Worm (Caenorhabditis elegans): ENCODE measurements around the gene T19D12.5.

Gene T19D12.5

ce11 chrII:6681478-6681877, 45.4 kb upstream of the T19D12.5 start:
- no peak for TF ChIP-seq efl-3 (GFP tag; optimal IDR thresholded peaks at IDR 0.05)
- TF ChIP-seq elt-3 (tag; optimal IDR thresholded peaks at IDR 0.05), result no peak
- no peak for TF ChIP-seq pag-3 (tag; optimal IDR thresholded peaks at IDR 0.05; ENCODE audit: borderline replicate concordance, insufficient read depth)
- no peak for TF ChIP-seq nhr-237 (tag; optimal IDR thresholded peaks at IDR 0.05)

ce11 chrII:6679724-6680123, 43.7 kb upstream of the T19D12.5 start, which contains the start of gene ift-74:
TSS of gene ift-74 (plus strand) at chrII:6680024.
- TF ChIP-seq fkh-8 (tag; optimal IDR thresholded peaks at IDR 0.05) (peak; percentile 40), ets-5 (GFP tag; IDR thresholded peaks at IDR 0.05) (no peak)

- TF ChIP-seq elt-2 (tag; optimal IDR thresholded peaks at IDR 0.05), result peak; percentile 72
- TF ChIP-seq unc-30 (tag; optimal IDR thresholded peaks at IDR 0.05), result no peak
- no peak for TF ChIP-seq efl-1 (optimal IDR thresholded peaks at IDR 0.05)
- TF ChIP-seq efl-1 (GFP tag; optimal IDR thresholded peaks at IDR 0.05 in 1 of 2), result peak in 1 of 2 experiments; percentile 43
These were observed 37.9 kb upstream of the T19D12.5 start, which contains the start of gene H43E16.1 for ce11 chrII:6673894-6674293. TSS of gene H43E16.1 (plus strand) at chrII:6674268.

ce11 chrII:6668496-6668895, 32.5 kb upstream of the T19D12.5 start:
- TF ChIP-seq pax-3 (tag; optimal IDR thresholded peaks at IDR 0.05) (no peak), ets-5 (GFP tag; IDR thresholded peaks at IDR 0.05) (no peak), ces-1 (GFP tag; optimal IDR thresholded peaks at IDR 0.05) (no peak), efl-3 (GFP tag; optimal IDR thresholded peaks at IDR 0.05) (no peak), fkh-4 (tag; optimal IDR thresholded peaks at IDR 0.05; ENCODE audit: borderline replicate concordance) (no peak), fkh-8 (tag; optimal IDR thresholded peaks at IDR 0.05) (no peak), lir-3 (tag; optimal IDR thresholded peaks at IDR 0.05; ENCODE audit: poor library complexity) (no peak), unc-130 (tag; optimal IDR thresholded peaks at IDR 0.05) (no peak), blmp-1 (tag; optimal IDR thresholded peaks at IDR 0.05) (no peak), irx-1 (tag; optimal IDR thresholded peaks at IDR 0.05) (no peak), nhr-237 (tag; optimal IDR thresholded peaks at IDR 0.05) (no peak), unc-62 (GFP tag; optimal IDR thresholded peaks at IDR 0.05) (no peak), nhr-77 (tag; optimal IDR thresholded peaks at IDR 0.05) (no peak), unc-98 (GFP tag; IDR thresholded peaks at IDR 0.05) (no peak), lin-35 (GFP tag; optimal IDR thresholded peaks at IDR 0.05) (no peak), nhr-85 (tag) (no peak), pqm-1 (tag; optimal IDR thresholded peaks at IDR 0.05) (no peak), sup-37 (GFP tag; optimal IDR thresholded peaks at IDR 0.05) (no peak), hlh-4 (tag; optimal IDR thresholded peaks at IDR 0.05) (no peak), mef-2 (tag; optimal IDR thresholded peaks at IDR 0.05) (no peak)

- TF ChIP-seq lin-39 (tag; optimal IDR thresholded peaks at IDR 0.05), result no peak
- TF ChIP-seq efl-1 (optimal IDR thresholded peaks at IDR 0.05), result no peak
- peak in 1 of 2 experiments; percentile 20 for TF ChIP-seq efl-1 (GFP tag; optimal IDR thresholded peaks at IDR 0.05 in 1 of 2)
These were observed 31.5 kb upstream of the T19D12.5 start for ce11 chrII:6667534-6667933.

- TF ChIP-seq sup-37 (GFP tag; optimal IDR thresholded peaks at IDR 0.05), result no peak
- no peak for TF ChIP-seq nhr-77 (tag; optimal IDR thresholded peaks at IDR 0.05)
- TF ChIP-seq C04F5.9 (tag; optimal IDR thresholded peaks at IDR 0.05), result no peak
- TF ChIP-seq pag-3 (tag; optimal IDR thresholded peaks at IDR 0.05; ENCODE audit: borderline replicate concordance, insufficient read depth), result no peak
- TF ChIP-seq fos-1 (tag; optimal IDR thresholded peaks at IDR 0.05), result no peak
- no peak for TF ChIP-seq mab-9 (GFP tag; IDR thresholded peaks at IDR 0.05)
These were observed 30.6 kb upstream of the T19D12.5 start, which contains the start of gene T19D12.1 for ce11 chrII:6666598-6666997. TSS of gene T19D12.1 (plus strand) at chrII:6666898.

- TF ChIP-seq elt-2 (tag; optimal IDR thresholded peaks at IDR 0.05) (peak; percentile 64), nhr-77 (tag; optimal IDR thresholded peaks at IDR 0.05) (no peak)
These were observed 29.9 kb upstream of the T19D12.5 start for ce11 chrII:6665908-6666307.

Measured in whole organism, L1 larva.